Worm (Caenorhabditis elegans) whole organism, midembryonic: Measurements from ENCODE around the gene D2021.4.

ENCODE experiments used
- T22C8.4 ChIP-seq: fragments of 200-800 bp; sonication (Bioruptor generic); IDR thresholded peaks from 2 replicates; pipeline ENCODE4 v1.3.6; 2022; ENCODE audit warnings: missing genetic modification characterization, missing compliant biosample characterization
- cog-1 ChIP-seq: sonication (generic microtip); optimal IDR thresholded peaks from 2 replicates; lab custom pipeline; 2016; ENCODE audit warnings: missing genetic modification characterization, missing compliant biosample characterization
- flt-1 ChIP-seq: fragments of 200-800 bp; sonication (Bioruptor generic); IDR thresholded peaks from 2 replicates; pipeline ENCODE4 v1.3.6; 2022; ENCODE audit warnings: missing genetic modification characterization, missing compliant biosample characterization
- klf-2 ChIP-seq: fragments of 200-800 bp; sonication (Bioruptor generic); conservative IDR thresholded peaks from 2 replicates; pipeline ENCODE4 v1.3.6; 2022; ENCODE audit warnings: missing genetic modification reagents, missing genetic modification characterization, missing compliant biosample characterization
- med-1 ChIP-seq: sonication (generic microtip); optimal IDR thresholded peaks from 2 replicates; lab custom pipeline; 2017; ENCODE audit warnings: missing genetic modification characterization, mild to moderate bottlenecking, missing compliant biosample characterization, antibody characterized with exemption, missing genetic modification reagents; ENCODE audit not compliant: insufficient read depth
- ref-1 ChIP-seq: fragments of 200-800 bp; sonication (Bioruptor generic); conservative IDR thresholded peaks from 2 replicates; pipeline ENCODE4 v1.3.6; 2022; ENCODE audit warnings: missing genetic modification reagents, missing genetic modification characterization, missing compliant biosample characterization
- tab-1 ChIP-seq: fragments of 200-800 bp; sonication (Bioruptor generic); IDR thresholded peaks from 2 replicates; pipeline ENCODE4 v1.3.6; 2022; ENCODE audit warnings: missing genetic modification characterization, missing compliant biosample characterization
- ztf-23 ChIP-seq: fragments of 200-800 bp; sonication (Bioruptor generic); IDR thresholded peaks from 2 replicates; pipeline ENCODE4 v1.3.6; 2022; ENCODE audit warnings: missing genetic modification reagents, missing genetic modification characterization, missing compliant biosample characterization
- ztf-29 ChIP-seq: fragments of 200-800 bp; sonication (Bioruptor generic); IDR thresholded peaks from 2 replicates; pipeline ENCODE4 v1.3.6; 2022; ENCODE audit warnings: missing genetic modification reagents, missing genetic modification characterization, missing compliant biosample characterization

DNA sequence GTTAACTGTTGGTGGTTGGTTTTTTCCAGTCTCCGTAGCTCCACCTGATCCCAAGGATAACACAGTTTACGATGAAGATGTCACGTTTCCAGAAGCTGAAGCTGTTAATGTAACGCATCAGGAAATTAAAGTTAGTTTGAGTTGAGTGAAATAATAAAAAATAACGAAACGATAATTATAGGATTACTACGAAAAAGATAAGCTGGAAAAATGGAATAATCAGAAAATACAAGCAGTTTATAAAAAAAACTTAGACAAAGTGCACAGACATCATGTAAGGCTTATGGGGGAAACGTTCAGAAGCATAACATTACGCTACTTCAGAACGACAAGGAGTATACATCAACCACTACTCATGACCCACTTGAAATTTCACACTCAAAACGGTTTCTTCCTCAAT is 32.6 kb upstream of the D2021.4 start, which contains the start of gene F18E9.8:
- TF ChIP-seq tab-1 (GFP tag; lab: Robert Waterston, UW): no peak
- no peak for TF ChIP-seq cog-1
- TF ChIP-seq med-1 (GFP tag; lab: Kevin White, UChicago): no peak
- no peak for TF ChIP-seq T22C8.4 (GFP tag; lab: Robert Waterston, UW)
- TF ChIP-seq klf-2 (GFP tag; lab: Robert Waterston, UW): no peak
- TF ChIP-seq ztf-23: no peak
- no peak for TF ChIP-seq ref-1
- no peak for TF ChIP-seq ztf-29
- TF ChIP-seq flt-1 (GFP tag; lab: Robert Waterston, UW): no peak
